Worm (Caenorhabditis elegans) whole organism, L2 larva: Measurements from ENCODE around the gene dot-1.5.

Source experiments
- R02D3.7 ChIP-seq: fragments of 150-350 bp; optimal IDR thresholded peaks from 2 replicates; lab custom pipeline; 2014; ENCODE audit warnings: missing biosample characterization, missing genetic modification characterization
- aly-2 ChIP-seq: fragments of 150-350 bp; optimal IDR thresholded peaks from 2 replicates; lab custom pipeline; 2014; ENCODE audit warnings: missing biosample characterization, missing genetic modification characterization
- ama-1 ChIP-seq: fragments of 150-350 bp; optimal IDR thresholded peaks from 2 replicates; lab custom pipeline; 2018; ENCODE audit warnings: inconsistent platforms
- dmd-4 ChIP-seq: sonication (generic microtip); optimal IDR thresholded peaks from 2 replicates; lab custom pipeline; 2017; ENCODE audit warnings: missing biosample characterization, missing genetic modification characterization
- lin-13 ChIP-seq: fragments of 150-350 bp; optimal IDR thresholded peaks from 2 replicates; lab custom pipeline; 2014; ENCODE audit warnings: missing biosample characterization, missing genetic modification reagents, missing genetic modification characterization
- nhr-12 ChIP-seq: fragments of 150-350 bp; optimal IDR thresholded peaks from 2 replicates; lab custom pipeline; 2014; ENCODE audit warnings: missing biosample characterization, missing genetic modification characterization
- sma-3 ChIP-seq: sonication (generic microtip); optimal IDR thresholded peaks from 2 replicates; lab custom pipeline; 2016; ENCODE audit warnings: missing genetic modification reagents, missing genetic modification characterization, missing compliant biosample characterization
- snpc-4 ChIP-seq: fragments of 150-350 bp; optimal IDR thresholded peaks from 2 replicates; lab custom pipeline; 2014; ENCODE audit warnings: missing biosample characterization, missing genetic modification characterization
- unc-39 ChIP-seq: fragments of 150-350 bp; optimal IDR thresholded peaks from 2 replicates; lab custom pipeline; 2014; ENCODE audit warnings: missing biosample characterization, missing genetic modification characterization

DNA sequence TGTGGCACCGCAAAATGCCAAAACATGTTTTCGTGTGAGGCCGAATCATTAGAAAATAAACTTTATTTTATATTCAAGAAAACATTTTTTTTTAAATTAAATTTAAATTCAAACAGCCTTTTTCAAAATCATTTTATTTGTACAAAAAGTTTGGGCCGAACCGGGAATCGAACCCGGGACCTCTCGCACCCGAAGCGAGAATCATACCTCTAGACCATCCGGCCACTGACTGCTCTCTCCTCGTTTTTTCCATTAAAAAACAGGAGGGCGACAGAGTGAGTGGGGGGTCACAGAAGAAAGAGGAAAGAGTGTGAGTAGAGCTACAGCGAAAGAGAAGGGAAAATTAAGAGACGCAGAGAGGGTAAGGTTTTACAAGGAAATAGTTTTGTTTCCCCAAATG lies 36.6 kb upstream of the dot-1.5 start:
- TF ChIP-seq ama-1 (lab: Kevin White, UChicago) (no peak), sma-3 (peak; percentile 43), R02D3.7 (tag; lab: Kevin White, UChicago) (no peak), unc-39 (tag; lab: Kevin White, UChicago) (no peak), aly-2 (tag; lab: Kevin White, UChicago) (no peak), dmd-4 (tag; lab: Kevin White, UChicago) (no peak), nhr-12 (tag; lab: Kevin White, UChicago) (no peak), snpc-4 (tag; lab: Kevin White, UChicago) (peak; percentile 32), lin-13 (peak; percentile 56)
